Worm (Caenorhabditis elegans) whole organism, L3 larva: Measurements from ENCODE around the gene cyc-2.1.
A peak's percentile ranks its signal among the peaks of the same experiment; 100 is the strongest.

Experiments
- R02D3.7 ChIP-seq: fragments of 150-350 bp; optimal IDR thresholded peaks from 2 replicates; lab custom pipeline; 2014; ENCODE audit warnings: missing biosample characterization, missing genetic modification characterization
- ZK546.5 ChIP-seq: sonication (generic microtip); optimal IDR thresholded peaks from 2 replicates; lab custom pipeline; 2017; ENCODE audit warnings: missing biosample characterization, missing genetic modification characterization
- aly-2 ChIP-seq: fragments of 150-350 bp; optimal IDR thresholded peaks from 2 replicates; lab custom pipeline; 2014; ENCODE audit warnings: missing biosample characterization, missing genetic modification characterization
- ceh-28 ChIP-seq: fragments of 150-350 bp; optimal IDR thresholded peaks from 2 replicates; lab custom pipeline; 2014; ENCODE audit warnings: missing biosample characterization, missing genetic modification reagents, missing genetic modification characterization
- ceh-9 ChIP-seq: sonication (generic microtip); optimal IDR thresholded peaks from 2 replicates; lab custom pipeline; 2018; ENCODE audit warnings: missing biosample characterization, missing genetic modification characterization
- egl-27 ChIP-seq: sonication (generic microtip); optimal IDR thresholded peaks from 4 replicates; lab custom pipeline; 2017; ENCODE audit warnings: missing biosample characterization, missing genetic modification reagents, missing genetic modification characterization
- egl-5 ChIP-seq: fragments of 150-350 bp; optimal IDR thresholded peaks from 2 replicates; lab custom pipeline; 2017; ENCODE audit warnings: missing biosample characterization, missing genetic modification reagents, missing genetic modification characterization, inconsistent platforms
- elt-2 ChIP-seq: sonication (generic microtip); optimal IDR thresholded peaks from 2 replicates; lab custom pipeline; 2016; ENCODE audit warnings: missing genetic modification reagents, mild to moderate bottlenecking, missing genetic modification characterization, missing compliant biosample characterization
- elt-3 ChIP-seq, 3 experiments: fragments of 150-350 bp in 1 of 3; sonication (generic microtip) in 2 of 3; optimal IDR thresholded peaks; 2 replicates in 2 of 3; 4 replicates in 1 of 3; lab custom pipeline; 2014 to 2017; ENCODE audit warnings: missing biosample characterization in 3 of 3, missing genetic modification characterization in 3 of 3
- fkh-10 ChIP-seq: sonication (generic microtip); optimal IDR thresholded peaks from 2 replicates; lab custom pipeline; 2017; ENCODE audit warnings: missing biosample characterization, missing genetic modification reagents, missing genetic modification characterization
- fkh-2 ChIP-seq: fragments of 150-350 bp; optimal IDR thresholded peaks from 2 replicates; lab custom pipeline; 2014; ENCODE audit warnings: missing biosample characterization, missing genetic modification reagents, missing genetic modification characterization
- hmg-11 ChIP-seq: sonication (generic microtip); optimal IDR thresholded peaks from 2 replicates; lab custom pipeline; 2016; ENCODE audit warnings: missing genetic modification characterization, missing compliant biosample characterization
- jun-1 ChIP-seq: fragments of 150-350 bp; optimal IDR thresholded peaks from 2 replicates; lab custom pipeline; 2014; ENCODE audit warnings: missing biosample characterization, missing genetic modification reagents, missing genetic modification characterization
- lin-15B ChIP-seq: fragments of 150-350 bp; optimal IDR thresholded peaks from 2 replicates; lab custom pipeline; 2014; ENCODE audit warnings: missing biosample characterization, missing genetic modification characterization
- lin-39 ChIP-seq: fragments of 150-350 bp; optimal IDR thresholded peaks from 2 replicates; lab custom pipeline; 2018; ENCODE audit warnings: missing biosample characterization, missing genetic modification reagents, missing genetic modification characterization
- lsy-12 ChIP-seq: sonication (generic microtip); optimal IDR thresholded peaks from 2 replicates; lab custom pipeline; 2016; ENCODE audit warnings: mild to moderate bottlenecking, missing genetic modification characterization, missing compliant biosample characterization
- nfya-1 ChIP-seq: sonication (generic microtip); optimal IDR thresholded peaks from 2 replicates; lab custom pipeline; 2017; ENCODE audit warnings: missing genetic modification characterization, mild to moderate bottlenecking, missing compliant biosample characterization, antibody characterized with exemption, moderate library complexity; ENCODE audit not compliant: insufficient read depth
- nhr-11 ChIP-seq: fragments of 150-350 bp; optimal IDR thresholded peaks from 2 replicates; lab custom pipeline; 2014; ENCODE audit warnings: missing biosample characterization, missing genetic modification characterization
- nhr-23 ChIP-seq: fragments of 150-350 bp; optimal IDR thresholded peaks from 2 replicates; lab custom pipeline; 2014; ENCODE audit warnings: missing biosample characterization, missing genetic modification reagents, missing genetic modification characterization
- nhr-25 ChIP-seq: sonication (generic microtip); optimal IDR thresholded peaks from 2 replicates; lab custom pipeline; 2017; ENCODE audit warnings: missing biosample characterization, missing genetic modification characterization
- nhr-43 ChIP-seq: sonication (generic microtip); optimal IDR thresholded peaks from 2 replicates; lab custom pipeline; 2016; ENCODE audit warnings: mild to moderate bottlenecking, missing genetic modification characterization, missing compliant biosample characterization; ENCODE audit not compliant: poor library complexity, severe bottlenecking
- nhr-67 ChIP-seq: fragments of 150-350 bp; optimal IDR thresholded peaks from 2 replicates; lab custom pipeline; 2014; ENCODE audit warnings: missing biosample characterization, missing genetic modification characterization
- nhr-76 ChIP-seq: fragments of 150-350 bp; sonication (generic microtip); optimal IDR thresholded peaks from 5 replicates; lab custom pipeline; 2014; ENCODE audit warnings: missing biosample characterization, missing genetic modification characterization
- pha-4 ChIP-seq: fragments of 150-350 bp; optimal IDR thresholded peaks from 2 replicates; lab custom pipeline; 2014; ENCODE audit warnings: missing biosample characterization, missing genetic modification reagents, missing genetic modification characterization
- pqm-1 ChIP-seq: fragments of 150-350 bp; optimal IDR thresholded peaks from 2 replicates; lab custom pipeline; 2017; ENCODE audit warnings: missing biosample characterization, missing genetic modification characterization, inconsistent platforms
- skn-1 ChIP-seq: fragments of 150-350 bp; optimal IDR thresholded peaks from 2 replicates; lab custom pipeline; 2014; ENCODE audit warnings: missing biosample characterization, missing genetic modification characterization
- snpc-4 ChIP-seq: fragments of 150-350 bp; optimal IDR thresholded peaks from 2 replicates; lab custom pipeline; 2014; ENCODE audit warnings: missing biosample characterization, missing genetic modification characterization
- tbx-2 ChIP-seq: sonication (generic microtip); optimal IDR thresholded peaks from 2 replicates; lab custom pipeline; 2016; ENCODE audit warnings: mild to moderate bottlenecking, missing genetic modification characterization, missing compliant biosample characterization
- unc-39 ChIP-seq: sonication (generic microtip); optimal IDR thresholded peaks from 4 replicates; lab custom pipeline; 2017; ENCODE audit warnings: missing biosample characterization, missing genetic modification characterization
- unc-62 ChIP-seq: fragments of 150-350 bp; sonication (generic microtip); optimal IDR thresholded peaks from 4 replicates; lab custom pipeline; 2014; ENCODE audit warnings: missing biosample characterization, missing genetic modification reagents, missing genetic modification characterization
- ztf-11 ChIP-seq: fragments of 150-350 bp; optimal IDR thresholded peaks from 2 replicates; lab custom pipeline; 2014; ENCODE audit warnings: missing biosample characterization, missing genetic modification characterization
- ztf-4 ChIP-seq: fragments of 150-350 bp; optimal IDR thresholded peaks from 2 replicates; lab custom pipeline; 2014; ENCODE audit warnings: missing biosample characterization, missing genetic modification characterization

The cyc-2.1 gene

DNA sequence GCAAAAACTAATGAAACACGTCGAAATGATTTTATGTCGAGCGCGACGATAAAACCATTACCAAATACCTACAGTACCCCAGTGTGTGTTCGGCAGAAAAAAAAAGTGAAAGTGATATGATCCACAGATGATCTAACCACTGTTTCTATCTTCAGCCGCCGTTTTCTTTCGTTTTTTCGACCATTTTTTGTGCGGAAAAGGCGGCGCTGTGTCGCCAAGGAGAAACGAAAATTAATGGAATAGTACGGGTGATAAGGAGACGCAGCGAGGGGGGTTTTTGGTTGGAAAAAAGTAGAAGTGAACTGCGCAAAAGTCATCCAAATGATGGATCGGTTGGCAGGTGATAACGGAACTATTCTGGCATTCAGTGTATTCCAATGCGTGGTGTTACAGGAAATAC lies 46.3 kb upstream of the cyc-2.1 start:
- TF ChIP-seq nhr-43 (tag; lab: Kevin White, UChicago) (no peak), nhr-76 (tag; lab: Kevin White, UChicago) (no peak), lsy-12 (tag; lab: Kevin White, UChicago) (no peak), elt-3 (tag; optimal IDR thresholded peaks at IDR 0.05; lab: Kevin White, UChicago) (no peak), R02D3.7 (tag; lab: Kevin White, UChicago) (no peak), nhr-23 (tag; lab: Kevin White, UChicago) (no peak), ceh-9 (tag; lab: Kevin White, UChicago) (no peak), nfya-1 (tag; lab: Kevin White, UChicago) (no peak), snpc-4 (tag; lab: Kevin White, UChicago) (no peak), egl-5 (no peak), fkh-10 (GFP tag; lab: Kevin White, UChicago) (no peak), unc-39 (tag; lab: Kevin White, UChicago) (no peak), egl-27 (tag; lab: Kevin White, UChicago) (no peak), aly-2 (tag; lab: Kevin White, UChicago) (no peak), tbx-2 (no peak), ztf-4 (tag; lab: Kevin White, UChicago) (no peak), ztf-11 (tag; lab: Kevin White, UChicago) (no peak)

DNA sequence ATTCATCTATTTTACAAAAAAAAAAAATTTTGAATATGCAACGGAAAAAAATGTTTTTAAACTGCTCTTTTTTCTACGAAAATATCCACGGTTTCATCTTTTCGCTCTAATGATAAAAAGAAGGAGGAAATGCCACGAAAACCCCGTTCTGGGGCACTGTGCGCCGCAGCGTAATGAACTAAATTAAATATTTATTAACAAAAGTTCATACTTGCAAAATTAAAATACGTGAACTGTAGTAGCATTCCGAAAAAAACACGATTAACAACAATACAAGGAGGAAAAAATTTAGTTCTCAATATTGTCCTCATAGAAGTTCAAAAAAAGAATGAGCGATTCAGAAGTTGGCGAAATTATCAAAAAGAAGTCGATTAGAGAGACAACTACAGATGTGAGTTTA lies 40.6 kb upstream of the cyc-2.1 start, which contains the start of gene R11E3.1:
R11E3.1 (plus strand) TSS at position 301 of the 400 bp plus-strand sequence.
- TF ChIP-seq nhr-67 (tag; lab: Kevin White, UChicago) (no peak), nhr-23 (tag; lab: Kevin White, UChicago) (no peak), unc-62 (GFP tag; lab: Kevin White, UChicago) (no peak), ceh-9 (tag; lab: Kevin White, UChicago) (no peak)
- TF ChIP-seq, all 47 proteins: peak for 0

- peak; percentile 36 for TF ChIP-seq nhr-43 (tag; lab: Kevin White, UChicago)
- peak; percentile 94 for TF ChIP-seq pha-4 (tag; lab: Kevin White, UChicago)
- TF ChIP-seq nhr-23 (tag; lab: Kevin White, UChicago) = peak; percentile 69
- TF ChIP-seq unc-62 (GFP tag; lab: Kevin White, UChicago) = no peak
- TF ChIP-seq ceh-28 (tag; lab: Kevin White, UChicago) = peak; percentile 66
- TF ChIP-seq lin-15B (tag; lab: Kevin White, UChicago) = no peak
- peak; percentile 59 for TF ChIP-seq nhr-25 (tag; lab: Kevin White, UChicago)
- TF ChIP-seq ztf-11 (tag; lab: Kevin White, UChicago) = no peak
- TF ChIP-seq ZK546.5 = no peak
- TF ChIP-seq nfya-1 (tag; lab: Kevin White, UChicago) = peak; percentile 16
- TF ChIP-seq elt-2 (tag; lab: Kevin White, UChicago) = peak; percentile 63
- TF ChIP-seq nhr-11 = no peak
- peak; percentile 39 for TF ChIP-seq jun-1 (tag; lab: Kevin White, UChicago)
- no peak for TF ChIP-seq aly-2 (tag; lab: Kevin White, UChicago)
- TF ChIP-seq R02D3.7 (tag; lab: Kevin White, UChicago) = no peak
- TF ChIP-seq lsy-12 (tag; lab: Kevin White, UChicago) = no peak
- peak; percentile 94 for TF ChIP-seq skn-1 (tag; lab: Kevin White, UChicago)
- peak; percentile 67 for TF ChIP-seq pqm-1 (tag; lab: Kevin White, UChicago)
- TF ChIP-seq lin-39 (tag; lab: Kevin White, UChicago) = no peak
- no peak for TF ChIP-seq nhr-67 (tag; lab: Kevin White, UChicago)
Measured at ce11 chrIV:4788332-4788731, 39.5 kb upstream of the cyc-2.1 start, which contains the start of gene nhr-104. TSS of gene nhr-104 (minus strand) at chrIV:4788692.

ce11 chrIV:4781123-4781522 lies 32.3 kb upstream of the cyc-2.1 start:
- TF ChIP-seq nfya-1 (tag; lab: Kevin White, UChicago) = peak; percentile 28
- no peak for TF ChIP-seq fkh-2 (tag; lab: Kevin White, UChicago)
- TF ChIP-seq hmg-11 (tag; lab: Kevin White, UChicago) = peak; percentile 76

- TF ChIP-seq tbx-2 = no peak
Measured at ce11 chrIV:4780129-4780528, 31.3 kb upstream of the cyc-2.1 start, which contains the start of gene set-15. TSS of gene set-15 (minus strand) at chrIV:4780229.
